Worm (Caenorhabditis elegans) whole organism, midembryonic: ENCODE data around the gene Y41E3.7.

Experiments
- T22C8.4 ChIP-seq: fragments of 200-800 bp; sonication (Bioruptor generic); IDR thresholded peaks from 2 replicates; pipeline ENCODE4 v1.3.6; 2022; ENCODE audit warnings: missing genetic modification characterization, missing compliant biosample characterization
- cog-1 ChIP-seq: sonication (generic microtip); optimal IDR thresholded peaks from 2 replicates; lab custom pipeline; 2016; ENCODE audit warnings: missing genetic modification characterization, missing compliant biosample characterization
- flt-1 ChIP-seq: fragments of 200-800 bp; sonication (Bioruptor generic); IDR thresholded peaks from 2 replicates; pipeline ENCODE4 v1.3.6; 2022; ENCODE audit warnings: missing genetic modification characterization, missing compliant biosample characterization
- med-1 ChIP-seq: sonication (generic microtip); optimal IDR thresholded peaks from 2 replicates; lab custom pipeline; 2017; ENCODE audit warnings: missing genetic modification characterization, mild to moderate bottlenecking, missing compliant biosample characterization, antibody characterized with exemption, missing genetic modification reagents; ENCODE audit not compliant: insufficient read depth
- ref-1 ChIP-seq: fragments of 200-800 bp; sonication (Bioruptor generic); conservative IDR thresholded peaks from 2 replicates; pipeline ENCODE4 v1.3.6; 2022; ENCODE audit warnings: missing genetic modification reagents, missing genetic modification characterization, missing compliant biosample characterization
- ztf-29 ChIP-seq: fragments of 200-800 bp; sonication (Bioruptor generic); IDR thresholded peaks from 2 replicates; pipeline ENCODE4 v1.3.6; 2022; ENCODE audit warnings: missing genetic modification reagents, missing genetic modification characterization, missing compliant biosample characterization

DNA sequence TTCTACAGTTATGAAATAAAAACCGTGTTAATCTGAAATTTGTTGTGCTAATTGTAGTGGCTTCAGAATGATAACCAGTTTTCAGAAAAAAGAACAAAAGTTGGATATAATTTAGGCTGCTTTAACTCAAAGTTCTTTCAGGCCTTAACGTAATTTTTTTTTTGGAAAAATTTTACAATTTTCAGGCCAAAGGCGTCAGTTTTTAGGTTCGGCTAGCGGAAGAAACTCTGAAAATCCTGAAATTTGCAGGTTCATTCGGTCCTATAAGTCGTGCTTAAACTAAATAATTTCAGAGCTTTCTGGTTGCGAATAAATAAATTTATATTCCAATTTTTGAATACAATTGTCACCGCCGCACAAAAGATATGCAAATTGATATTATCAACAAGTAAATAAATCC is 5.6 kb upstream of the Y41E3.7 start:
- TF ChIP-seq flt-1 (GFP tag; lab: Robert Waterston, UW) (no peak), ztf-29 (no peak), T22C8.4 (GFP tag; lab: Robert Waterston, UW) (no peak), ref-1 (GFP tag; lab: Robert Waterston, UW) (no peak), med-1 (GFP tag; lab: Kevin White, UChicago) (no peak), cog-1 (no peak)
